Fruit fly (Drosophila melanogaster) whole organism, embryonic: ENCODE measurements around the gene Kap3.
A peak's percentile ranks its signal among the peaks of the same experiment; 100 is the strongest.

Experiments
- ATbp ChIP-seq: fragments of 200-800 bp; sonication (Bioruptor generic); optimal IDR thresholded peaks from 2 replicates; lab custom pipeline; 2017; ENCODE audit warnings: missing biosample characterization, mild to moderate bottlenecking, missing genetic modification characterization, missing genetic modification reagents
- Asciz ChIP-seq: fragments of 200-800 bp; sonication (Bioruptor generic); optimal IDR thresholded peaks from 2 replicates; lab custom pipeline; 2017; ENCODE audit warnings: missing biosample characterization, mild to moderate bottlenecking, missing genetic modification characterization, missing genetic modification reagents
- Atf3 ChIP-seq: fragments of 200-800 bp; sonication (Bioruptor generic); optimal IDR thresholded peaks from 3 replicates; lab custom pipeline; 2016; ENCODE audit warnings: missing biosample characterization, missing genetic modification characterization
- Awh ChIP-seq: fragments of 200-800 bp; sonication (Bioruptor generic); IDR thresholded peaks from 2 replicates; pipeline ENCODE4, ENCODE4 v1.3.6; 2022; ENCODE audit warnings: missing biosample characterization, missing genetic modification characterization
- C15 ChIP-seq: fragments of 200-800 bp; sonication (Bioruptor generic); IDR thresholded peaks from 3 replicates; pipeline ENCODE4 v1.3.6; 2022; ENCODE audit warnings: missing biosample characterization, missing genetic modification characterization
- CG10654 ChIP-seq: fragments of 200-800 bp; sonication (Bioruptor generic); optimal IDR thresholded peaks from 2 replicates; lab custom pipeline; 2016; ENCODE audit warnings: missing biosample characterization, missing genetic modification characterization
- CG11723 ChIP-seq: fragments of 200-800 bp; sonication (Bioruptor generic); optimal IDR thresholded peaks from 2 replicates; lab custom pipeline; 2017; ENCODE audit warnings: missing biosample characterization, mild to moderate bottlenecking, missing genetic modification characterization
- CG12219 ChIP-seq: fragments of 200-800 bp; sonication (Bioruptor generic); optimal IDR thresholded peaks from 3 replicates; lab custom pipeline; 2018; ENCODE audit warnings: missing biosample characterization, mild to moderate bottlenecking, missing genetic modification characterization
- CG13123 ChIP-seq: fragments of 200-800 bp; sonication (Bioruptor generic); optimal IDR thresholded peaks from 2 replicates; lab custom pipeline; 2016; ENCODE audit warnings: missing biosample characterization, missing genetic modification characterization
- CG13424 ChIP-seq: fragments of 200-800 bp; sonication (Bioruptor generic); optimal IDR thresholded peaks from 2 replicates; lab custom pipeline; 2019; ENCODE audit warnings: missing biosample characterization, mild to moderate bottlenecking, missing genetic modification characterization, moderate library complexity
- CG14050 ChIP-seq: fragments of 200-800 bp; sonication (Bioruptor generic); IDR thresholded peaks from 3 replicates; pipeline ENCODE4 v1.3.6; 2022; ENCODE audit warnings: missing biosample characterization, missing genetic modification characterization
- CG16863 ChIP-seq: fragments of 200-800 bp; sonication (Bioruptor generic); optimal IDR thresholded peaks from 3 replicates; lab custom pipeline; 2016; ENCODE audit warnings: missing biosample characterization, missing genetic modification characterization
- CG17328 ChIP-seq: fragments of 200-800 bp; sonication (Bioruptor generic); IDR thresholded peaks from 2 replicates; pipeline ENCODE4 v1.3.6; 2022; ENCODE audit warnings: missing biosample characterization, missing genetic modification characterization
- CG2199 ChIP-seq: fragments of 200-800 bp; sonication (Bioruptor generic); IDR thresholded peaks from 3 replicates; pipeline ENCODE4 v1.3.6; 2022; ENCODE audit warnings: missing biosample characterization, missing genetic modification characterization
- CG2202 ChIP-seq: fragments of 200-800 bp; sonication (Bioruptor generic); optimal IDR thresholded peaks from 2 replicates; lab custom pipeline; 2018; ENCODE audit warnings: missing biosample characterization, mild to moderate bottlenecking, missing genetic modification characterization
- CG31224 ChIP-seq: fragments of 200-800 bp; sonication (Bioruptor generic); IDR thresholded peaks from 2 replicates; pipeline ENCODE4 v1.3.6; 2022; ENCODE audit warnings: missing biosample characterization, missing genetic modification characterization
- CG43689 ChIP-seq: fragments of 200-800 bp; sonication (Bioruptor generic); IDR thresholded peaks from 2 replicates; pipeline ENCODE4 v1.3.6; 2022; ENCODE audit warnings: missing biosample characterization, missing genetic modification characterization
- CG4424 ChIP-seq: fragments of 200-800 bp; sonication (Bioruptor generic); optimal IDR thresholded peaks from 3 replicates; lab custom pipeline; 2016; ENCODE audit warnings: missing biosample characterization, missing genetic modification characterization
- CG8388 ChIP-seq: fragments of 200-800 bp; sonication (Bioruptor generic); optimal IDR thresholded peaks from 2 replicates; lab custom pipeline; 2019; ENCODE audit warnings: missing biosample characterization, mild to moderate bottlenecking, missing genetic modification characterization, moderate library complexity
- CG9876 ChIP-seq: fragments of 200-800 bp; sonication (Bioruptor generic); optimal IDR thresholded peaks from 2 replicates; lab custom pipeline; 2016; ENCODE audit warnings: missing biosample characterization, missing genetic modification characterization
- Ets65A ChIP-seq: fragments of 200-800 bp; sonication (Bioruptor generic); peaks from one replicate; lab custom pipeline; 2016; ENCODE audit warnings: missing biosample characterization, missing genetic modification characterization
- HmgD ChIP-seq: fragments of 200-800 bp; sonication (Bioruptor generic); optimal IDR thresholded peaks from 3 replicates; lab custom pipeline; 2016; ENCODE audit warnings: missing biosample characterization, missing genetic modification characterization
- MESR4 ChIP-seq: fragments of 200-800 bp; sonication (Bioruptor generic); optimal IDR thresholded peaks from 2 replicates; lab custom pipeline; 2018; ENCODE audit warnings: missing biosample characterization, mild to moderate bottlenecking, missing genetic modification characterization, moderate library complexity
- Mes4 ChIP-seq: fragments of 200-800 bp; sonication (Bioruptor generic); optimal IDR thresholded peaks from 2 replicates; lab custom pipeline; 2016; ENCODE audit warnings: missing biosample characterization, missing genetic modification characterization
- Neu2 ChIP-seq: fragments of 200-800 bp; sonication (Bioruptor generic); optimal IDR thresholded peaks from 3 replicates; lab custom pipeline; 2016; ENCODE audit warnings: missing biosample characterization, missing genetic modification characterization, borderline replicate concordance
- Nf-YC ChIP-seq: fragments of 200-800 bp; optimal IDR thresholded peaks from 3 replicates; lab custom pipeline; 2019; ENCODE audit warnings: missing biosample characterization, mild to moderate bottlenecking, missing genetic modification characterization, moderate library complexity
- Optix ChIP-seq: fragments of 200-800 bp; sonication (Bioruptor generic); IDR thresholded peaks from 3 replicates; pipeline ENCODE4 v1.3.6; 2022; ENCODE audit warnings: missing biosample characterization, missing genetic modification characterization
- Poxn ChIP-seq: fragments of 200-800 bp; sonication (Bioruptor generic); IDR thresholded peaks from 2 replicates; pipeline ENCODE4 v1.3.6; 2022; ENCODE audit warnings: missing biosample characterization, missing genetic modification characterization
- Ptx1 ChIP-seq: fragments of 200-800 bp; sonication (Bioruptor generic); IDR thresholded peaks from 2 replicates; pipeline ENCODE4 v1.3.6; 2022; ENCODE audit warnings: missing biosample characterization, missing genetic modification characterization
- Ravus ChIP-seq: fragments of 200-800 bp; sonication (Bioruptor generic); IDR thresholded peaks from 2 replicates; pipeline ENCODE4 v1.3.6; 2022; ENCODE audit warnings: missing biosample characterization, missing genetic modification characterization
- Side ChIP-seq: fragments of 200-800 bp; sonication (Bioruptor generic); optimal IDR thresholded peaks from 2 replicates; lab custom pipeline; 2016; ENCODE audit warnings: missing biosample characterization, missing genetic modification characterization
- Spps ChIP-seq: fragments of 200-800 bp; sonication (Bioruptor generic); optimal IDR thresholded peaks from 2 replicates; lab custom pipeline; 2018; ENCODE audit warnings: missing biosample characterization, mild to moderate bottlenecking, missing genetic modification characterization
- abd-A ChIP-seq: fragments of 200-800 bp; sonication (Bioruptor generic); optimal IDR thresholded peaks from 3 replicates; lab custom pipeline; 2019; ENCODE audit warnings: missing biosample characterization, mild to moderate bottlenecking, missing genetic modification characterization, moderate library complexity
- bab2 ChIP-seq: fragments of 200-800 bp; sonication (Bioruptor generic); optimal IDR thresholded peaks from 2 replicates; lab custom pipeline; 2016; ENCODE audit warnings: missing biosample characterization, missing genetic modification characterization
- br ChIP-seq: fragments of >200 bp; optimal IDR thresholded peaks from 2 replicates; lab custom pipeline; 2017
- chinmo ChIP-seq: fragments of 200-800 bp; sonication (Bioruptor generic); IDR thresholded peaks from 4 replicates; pipeline ENCODE4 v1.3.6; 2022; ENCODE audit warnings: missing biosample characterization, missing genetic modification characterization; ENCODE audit not compliant: partially characterized antibody
- croc ChIP-seq: fragments of 200-800 bp; sonication (Bioruptor generic); conservative IDR thresholded peaks from 3 replicates; pipeline ENCODE4 v1.3.6; 2022; ENCODE audit warnings: missing biosample characterization, missing genetic modification characterization
- emc ChIP-seq: fragments of 200-800 bp; sonication (Bioruptor generic); optimal IDR thresholded peaks from 2 replicates; lab custom pipeline; 2016; ENCODE audit warnings: missing biosample characterization, missing genetic modification characterization
- fd102C ChIP-seq: fragments of 200-800 bp; sonication (Bioruptor generic); optimal IDR thresholded peaks from 2 replicates; lab custom pipeline; 2018; ENCODE audit warnings: missing biosample characterization, mild to moderate bottlenecking, missing genetic modification characterization, moderate library complexity
- inv ChIP-seq: fragments of 200-800 bp; sonication (Bioruptor generic); IDR thresholded peaks from 2 replicates; pipeline ENCODE4 v1.3.6; 2022; ENCODE audit warnings: missing biosample characterization, missing genetic modification characterization; ENCODE audit not compliant: partially characterized antibody
- ken ChIP-seq: fragments of 200-800 bp; sonication (Bioruptor generic); IDR thresholded peaks from 3 replicates; pipeline ENCODE4 v1.3.6; 2022; ENCODE audit warnings: missing biosample characterization, missing genetic modification characterization
- maf-S ChIP-seq: fragments of 200-800 bp; sonication (Bioruptor generic); optimal IDR thresholded peaks from 2 replicates; lab custom pipeline; 2016; ENCODE audit warnings: missing biosample characterization, missing genetic modification characterization
- nmo ChIP-seq: fragments of 200-800 bp; sonication (Bioruptor generic); optimal IDR thresholded peaks from 2 replicates; lab custom pipeline; 2018; ENCODE audit warnings: missing biosample characterization, mild to moderate bottlenecking, missing genetic modification characterization, moderate library complexity
- prd ChIP-seq, 3 experiments: fragments of >200 bp in 2 of 3; fragments of 200-800 bp in 1 of 3; sonication (Bioruptor generic) in 1 of 3; optimal IDR thresholded peaks in 2 of 3; IDR thresholded peaks in 1 of 3; 2 replicates in 2 of 3; 3 replicates in 1 of 3; pipeline versions ENCODE4 v1.3.6 to Lab custom; 2017 to 2022; ENCODE audit warnings: missing biosample characterization in 1 of 3, missing genetic modification characterization in 1 of 3
- pros ChIP-seq: fragments of 200-800 bp; sonication (Bioruptor generic); optimal IDR thresholded peaks from 3 replicates; lab custom pipeline; 2019; ENCODE audit warnings: missing biosample characterization, mild to moderate bottlenecking, missing genetic modification characterization, moderate library complexity
- slbo ChIP-seq: fragments of 200-800 bp; sonication (Bioruptor generic); IDR thresholded peaks from 2 replicates; pipeline ENCODE4 v1.3.6; 2022; ENCODE audit warnings: missing biosample characterization, missing genetic modification characterization
- sqz ChIP-seq: fragments of 200-800 bp; sonication (Bioruptor generic); optimal IDR thresholded peaks from 3 replicates; lab custom pipeline; 2018; ENCODE audit warnings: missing biosample characterization, mild to moderate bottlenecking, missing genetic modification characterization
- ssp ChIP-seq: fragments of 200-800 bp; sonication (Bioruptor generic); IDR thresholded peaks from 2 replicates; pipeline ENCODE4 v1.3.6; 2022; ENCODE audit warnings: missing biosample characterization, missing genetic modification characterization
- stc ChIP-seq: fragments of 200-800 bp; sonication (Bioruptor generic); IDR thresholded peaks from 2 replicates; pipeline ENCODE4 v1.3.6; 2022; ENCODE audit warnings: missing biosample characterization, missing genetic modification characterization
- twi ChIP-seq: fragments of 200-800 bp; optimal IDR thresholded peaks from 2 replicates; lab custom pipeline; 2019; ENCODE audit warnings: missing biosample characterization, mild to moderate bottlenecking, missing genetic modification characterization, moderate library complexity
- vnd ChIP-seq: fragments of 200-800 bp; sonication (Bioruptor generic); IDR thresholded peaks from 3 replicates; pipeline ENCODE4 v1.3.6; 2022; ENCODE audit warnings: missing biosample characterization, missing genetic modification characterization; ENCODE audit not compliant: partially characterized antibody
- wek ChIP-seq: fragments of 200-800 bp; sonication (Bioruptor generic); optimal IDR thresholded peaks from 3 replicates; lab custom pipeline; 2018; ENCODE audit warnings: missing biosample characterization, mild to moderate bottlenecking, missing genetic modification characterization, moderate library complexity

Gene Kap3

DNA sequence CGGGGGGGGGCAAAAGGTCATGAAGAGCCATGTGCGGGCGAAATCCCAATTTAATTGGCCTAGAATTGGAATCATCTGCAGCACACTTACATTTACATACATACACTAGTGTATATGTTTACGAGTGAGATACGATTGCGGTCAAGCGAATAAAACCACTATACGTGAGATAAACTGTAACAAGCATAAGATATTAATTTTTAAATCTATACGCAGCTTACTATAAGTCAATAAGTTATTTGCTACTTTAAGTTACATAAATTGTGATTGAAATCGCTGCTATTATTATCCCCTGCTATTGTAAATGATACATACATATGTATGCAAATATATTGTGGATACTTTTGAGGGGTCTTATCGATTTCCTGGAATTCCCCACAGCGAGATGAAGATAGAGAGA, 39.3 kb upstream of the Kap3 start (continued):
- TF ChIP-seq CG14050 = 0 out of 3 replicates have a peak, but pooled peaks have one; percentile 19
- TF ChIP-seq CG11723 = no peak
- peak; percentile 19 for TF ChIP-seq CG12219 (GFP tag; lab: Kevin White, UChicago)
- peak; percentile 47 for TF ChIP-seq Ets65A
- no peak for TF ChIP-seq MESR4 (GFP tag; lab: Kevin White, UChicago)
- TF ChIP-seq wek (GFP tag; lab: Kevin White, UChicago) = no peak
- TF ChIP-seq Nf-YC = peak; percentile 52
- TF ChIP-seq CG9876 (GFP tag; lab: Kevin White, UChicago) = no peak
- TF ChIP-seq fd102C (GFP tag; lab: Kevin White, UChicago) = no peak
- no peak for TF ChIP-seq bab2 (GFP tag; lab: Kevin White, UChicago)
- no peak for TF ChIP-seq Ravus (GFP tag; lab: Robert Waterston, UW)
- TF ChIP-seq Spps (tag; lab: Kevin White, UChicago) = no peak
- peak; percentile 56 for TF ChIP-seq Ptx1 (GFP tag; lab: Robert Waterston, UW)
- no peak for TF ChIP-seq Neu2 (GFP tag; lab: Kevin White, UChicago)
- TF ChIP-seq Poxn (GFP tag; lab: Robert Waterston, UW) = no peak
- TF ChIP-seq CG4424 (GFP tag; lab: Kevin White, UChicago) = no peak
- no peak for TF ChIP-seq ken
- peak; percentile 45; the same call in 1 of the 2 replicates for TF ChIP-seq CG31224 (GFP tag; lab: Robert Waterston, UW)
- TF ChIP-seq vnd (GFP tag; lab: Robert Waterston, UW) = no peak
- TF ChIP-seq CG43689 (GFP tag; lab: Robert Waterston, UW) = no peak
- TF ChIP-seq prd (optimal IDR thresholded peaks at IDR 0.05; lab: Kevin White, UChicago) = no peak
- peak; percentile 55 for TF ChIP-seq prd (GFP tag; IDR thresholded peaks at IDR 0.05; lab: Robert Waterston, UW)
- no peak for TF ChIP-seq Atf3
- TF ChIP-seq br (lab: Kevin White, UChicago) = no peak
- TF ChIP-seq ssp = no peak
- TF ChIP-seq emc (GFP tag; lab: Kevin White, UChicago) = no peak
- TF ChIP-seq maf-S = no peak
- no peak for TF ChIP-seq chinmo
- TF ChIP-seq Awh (GFP tag; lab: Robert Waterston, UW) = 0 out of 2 replicates have a peak, but pooled peaks have one; percentile 24
- TF ChIP-seq Side (GFP tag; lab: Kevin White, UChicago) = no peak
- no peak for TF ChIP-seq CG16863 (GFP tag; lab: Kevin White, UChicago)
- peak; percentile 3 for TF ChIP-seq sqz
- no peak for TF ChIP-seq inv (GFP tag; lab: Robert Waterston, UW)
- TF ChIP-seq twi = no peak
- no peak for TF ChIP-seq stc (GFP tag; lab: Robert Waterston, UW)
- TF ChIP-seq CG10654 (GFP tag; lab: Kevin White, UChicago) = no peak
- peak; percentile 65 for TF ChIP-seq slbo
- TF ChIP-seq croc = no peak; the same call in 2 of the 3 replicates
- peak; percentile 34; the same call in 1 of the 2 replicates for TF ChIP-seq CG17328 (GFP tag; lab: Robert Waterston, UW)
- no peak for TF ChIP-seq CG2199
- no peak for TF ChIP-seq CG13123
- TF ChIP-seq Optix (GFP tag; lab: Robert Waterston, UW) = no peak
- TF ChIP-seq CG8388 = peak; percentile 8
- peak; percentile 15 for TF ChIP-seq Asciz (GFP tag; lab: Kevin White, UChicago)
- no peak for TF ChIP-seq pros (GFP tag; lab: Kevin White, UChicago)
- TF ChIP-seq nmo (GFP tag; lab: Kevin White, UChicago) = peak; percentile 37
- TF ChIP-seq abd-A (tag; lab: Kevin White, UChicago) = no peak
- no peak for TF ChIP-seq HmgD (GFP tag; lab: Kevin White, UChicago)
- no peak for TF ChIP-seq C15 (GFP tag; lab: Robert Waterston, UW)
- peak; percentile 23 for TF ChIP-seq ATbp
- TF ChIP-seq CG2202 (tag; lab: Kevin White, UChicago) = no peak
- no peak for TF ChIP-seq Mes4 (GFP tag; lab: Kevin White, UChicago)
- peak; percentile 63 for TF ChIP-seq CG13424
